Worm (Caenorhabditis elegans): Measurements from ENCODE around the gene lgc-57.

- TF ChIP-seq sea-2 (GFP tag; optimal IDR thresholded peaks at IDR 0.05) = no peak
- TF ChIP-seq ztf-11 (tag; optimal IDR thresholded peaks at IDR 0.05) = no peak
- TF ChIP-seq lin-39 (tag; optimal IDR thresholded peaks at IDR 0.05) = no peak
- no peak for TF ChIP-seq fos-1 (tag; optimal IDR thresholded peaks at IDR 0.05)
- TF ChIP-seq nfya-1 (tag; optimal IDR thresholded peaks at IDR 0.05; ENCODE audit: insufficient read depth) = no peak
- no peak for TF ChIP-seq egl-27 (tag; optimal IDR thresholded peaks at IDR 0.05)
- TF ChIP-seq nhr-237 (tag; optimal IDR thresholded peaks at IDR 0.05) = no peak
- TF ChIP-seq pha-4 (tag; optimal IDR thresholded peaks at IDR 0.05) = no peak
- no peak for TF ChIP-seq lin-15B (tag; optimal IDR thresholded peaks at IDR 0.05)
Observed at ce11 chrII:10730702-10731101, 35.9 kb downstream of the lgc-57 start.

Measured in whole organism, L3 larva.